Worm (Caenorhabditis elegans) whole organism, L2 larva: ENCODE results near the gene athp-2.

Experiments used
- aly-2 ChIP-seq: fragments of 150-350 bp; optimal IDR thresholded peaks from 2 replicates; lab custom pipeline; 2014; ENCODE audit warnings: missing biosample characterization, missing genetic modification characterization
- blmp-1 ChIP-seq: sonication (generic microtip); optimal IDR thresholded peaks from 2 replicates; lab custom pipeline; 2017; ENCODE audit warnings: missing genetic modification characterization, mild to moderate bottlenecking, missing compliant biosample characterization, antibody characterized with exemption, moderate library complexity; ENCODE audit not compliant: insufficient read depth
- elt-3 ChIP-seq: sonication (generic microtip); optimal IDR thresholded peaks from 2 replicates; lab custom pipeline; 2017; ENCODE audit warnings: missing biosample characterization, missing genetic modification characterization
- lin-11 ChIP-seq: fragments of 150-350 bp; sonication (generic microtip); optimal IDR thresholded peaks from 2 replicates; lab custom pipeline; 2014; ENCODE audit warnings: missing biosample characterization, missing genetic modification characterization, inconsistent platforms, mixed read lengths
- lin-13 ChIP-seq: fragments of 150-350 bp; optimal IDR thresholded peaks from 2 replicates; lab custom pipeline; 2014; ENCODE audit warnings: missing biosample characterization, missing genetic modification reagents, missing genetic modification characterization
- lin-39 ChIP-seq: fragments of 150-350 bp; optimal IDR thresholded peaks from 2 replicates; lab custom pipeline; 2014; ENCODE audit warnings: missing biosample characterization, missing genetic modification reagents, missing genetic modification characterization
- lsy-2 ChIP-seq, 2 experiments: fragments of 150-350 bp in 1 of 2; sonication (generic microtip) in 1 of 2; optimal IDR thresholded peaks; 2 replicates each; lab custom pipeline; 2014 to 2017; ENCODE audit warnings: missing biosample characterization in 2 of 2, missing genetic modification characterization in 2 of 2
- nhr-12 ChIP-seq: fragments of 150-350 bp; optimal IDR thresholded peaks from 2 replicates; lab custom pipeline; 2014; ENCODE audit warnings: missing biosample characterization, missing genetic modification characterization
- nhr-21 ChIP-seq: fragments of 150-350 bp; optimal IDR thresholded peaks from 2 replicates; lab custom pipeline; 2014; ENCODE audit warnings: missing biosample characterization, missing genetic modification characterization
- snpc-4 ChIP-seq: fragments of 150-350 bp; optimal IDR thresholded peaks from 2 replicates; lab custom pipeline; 2014; ENCODE audit warnings: missing biosample characterization, missing genetic modification characterization
- unc-39 ChIP-seq: fragments of 150-350 bp; optimal IDR thresholded peaks from 2 replicates; lab custom pipeline; 2014; ENCODE audit warnings: missing biosample characterization, missing genetic modification characterization
- unc-62 ChIP-seq: fragments of 150-350 bp; optimal IDR thresholded peaks from 2 replicates; lab custom pipeline; 2014; ENCODE audit warnings: missing biosample characterization, missing genetic modification reagents, missing genetic modification characterization
- zag-1 ChIP-seq: fragments of 150-350 bp; optimal IDR thresholded peaks from 2 replicates; lab custom pipeline; 2014; ENCODE audit warnings: missing biosample characterization, missing genetic modification characterization
- ztf-11 ChIP-seq: sonication (generic microtip); optimal IDR thresholded peaks from 2 replicates; lab custom pipeline; 2017; ENCODE audit warnings: missing biosample characterization, missing genetic modification characterization

ce11 chrII:4372406-4372805 lies 32.4 kb downstream of the athp-2 start, which contains the start of gene paic-1:
- no peak for TF ChIP-seq blmp-1 (tag; lab: Kevin White, UChicago)
- TF ChIP-seq lin-11, result no peak
- TF ChIP-seq ztf-11, result no peak
- no peak for TF ChIP-seq unc-39 (tag; lab: Kevin White, UChicago)
- TF ChIP-seq snpc-4, result no peak
- no peak for TF ChIP-seq lsy-2 (tag; optimal IDR thresholded peaks at IDR 0.05; lab: Kevin White, UChicago)
- no peak for TF ChIP-seq nhr-21 (tag; lab: Kevin White, UChicago)
- no peak for TF ChIP-seq nhr-12
- no peak for TF ChIP-seq lin-13 (GFP tag; lab: Kevin White, UChicago)
- no peak for TF ChIP-seq zag-1 (tag; lab: Kevin White, UChicago)
- TF ChIP-seq elt-3 (tag; lab: Kevin White, UChicago), result no peak
- no peak for TF ChIP-seq aly-2
- TF ChIP-seq lin-39 (tag; lab: Kevin White, UChicago), result no peak
- no peak for TF ChIP-seq unc-62
